Fruit fly (Drosophila melanogaster) Kc167 (cell line): ENCODE results near the gene Cpr78Cb.

Experiments
- Myc ChIP-seq: fragments of >200 bp; optimal IDR thresholded peaks from 2 replicates; lab custom pipeline; 2017; ENCODE audit warnings: missing external identifiers
- Sin3A ChIP-seq: fragments of >200 bp; optimal IDR thresholded peaks from 2 replicates; lab custom pipeline; 2018; ENCODE audit warnings: missing external identifiers
- h ChIP-seq: fragments of >200 bp; optimal IDR thresholded peaks from 3 replicates; lab custom pipeline; 2018; ENCODE audit warnings: missing external identifiers
- insv ChIP-seq: fragments of >200 bp; optimal IDR thresholded peaks from 3 replicates; lab custom pipeline; 2018; ENCODE audit warnings: missing external identifiers
- psq ChIP-seq: fragments of >200 bp; optimal IDR thresholded peaks from 2 replicates; lab custom pipeline; 2017; ENCODE audit warnings: missing external identifiers
- ttk ChIP-seq: sonication (Bioruptor generic); optimal IDR thresholded peaks from 2 replicates; lab custom pipeline; 2017; ENCODE audit warnings: missing external identifiers

Cpr78Cb gene

dm6 chr3L:21294202-21294601 is at the start of gene Cpr78Cb:
Gene Cpr78Cb (plus strand): TSS chr3L:21294492.
- TF ChIP-seq Sin3A (lab: Kevin White, UChicago) (no peak), psq (no peak)

- no peak for TF ChIP-seq Sin3A (lab: Kevin White, UChicago)
- TF ChIP-seq ttk (lab: Kevin White, UChicago): no peak
These were observed 42.9 kb upstream of the Cpr78Cb start for dm6 chr3L:21251381-21251780.

dm6 chr3L:21252525-21252924 is 41.8 kb upstream of the Cpr78Cb start:
- TF ChIP-seq insv: no peak
- TF ChIP-seq Sin3A (lab: Kevin White, UChicago): no peak
- TF ChIP-seq ttk (lab: Kevin White, UChicago): no peak
- no peak for TF ChIP-seq h (lab: Kevin White, UChicago)
- no peak for TF ChIP-seq Myc
- no peak for TF ChIP-seq psq

dm6 chr3L:21252932-21253760 is 41.1 kb upstream of the Cpr78Cb start:
- TF ChIP-seq ttk (lab: Kevin White, UChicago): no peak
- no peak for TF ChIP-seq insv
- TF ChIP-seq h (lab: Kevin White, UChicago): no peak
- TF ChIP-seq Myc: no peak
- TF ChIP-seq Sin3A (lab: Kevin White, UChicago): no peak
- no peak for TF ChIP-seq psq

dm6 chr3L:21253761-21254523 is 40.4 kb upstream of the Cpr78Cb start:
- TF ChIP-seq psq: no peak
- TF ChIP-seq Sin3A (lab: Kevin White, UChicago): no peak
- no peak for TF ChIP-seq h (lab: Kevin White, UChicago)
- no peak for TF ChIP-seq Myc
- no peak for TF ChIP-seq ttk (lab: Kevin White, UChicago)
- no peak for TF ChIP-seq insv

dm6 chr3L:21254524-21254972 is 39.7 kb upstream of the Cpr78Cb start:
- TF ChIP-seq h (lab: Kevin White, UChicago): no peak
- TF ChIP-seq insv: no peak
- TF ChIP-seq Myc: no peak
- no peak for TF ChIP-seq Sin3A (lab: Kevin White, UChicago)
- no peak for TF ChIP-seq psq
- no peak for TF ChIP-seq ttk (lab: Kevin White, UChicago)

dm6 chr3L:21256062-21257023 is 37.9 kb upstream of the Cpr78Cb start:
- no peak for TF ChIP-seq psq
- no peak for TF ChIP-seq ttk (lab: Kevin White, UChicago)

DNA sequence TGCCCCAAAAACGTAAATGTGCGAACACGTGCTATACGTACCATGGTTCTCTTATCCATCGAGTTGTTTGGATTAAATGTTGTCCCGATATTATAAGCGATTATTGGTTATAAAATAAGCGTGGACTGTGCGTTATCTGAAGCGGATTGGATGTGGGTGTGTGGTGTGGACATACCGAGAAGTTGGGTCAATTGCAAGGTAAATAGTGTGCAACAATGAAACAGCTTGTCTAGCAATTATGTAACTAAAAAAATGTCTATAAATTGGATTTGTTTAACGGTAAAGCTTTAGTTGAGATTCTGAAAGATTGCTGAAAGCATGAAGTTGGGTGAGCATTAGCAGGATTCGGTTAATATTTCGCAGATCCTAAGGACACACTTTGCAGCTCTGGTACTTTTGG is 36.6 kb upstream of the Cpr78Cb start, which contains the start of gene CG43218:
TSS of gene CG43218 (plus strand) at position 290 of the 400 bp plus-strand sequence.
- TF ChIP-seq ttk (lab: Kevin White, UChicago) (no peak), insv (no peak), h (lab: Kevin White, UChicago) (no peak), Myc (no peak), psq (no peak), Sin3A (lab: Kevin White, UChicago) (no peak)

dm6 chr3L:21259257-21259656 is 35.0 kb upstream of the Cpr78Cb start:
- no peak for TF ChIP-seq psq

DNA sequence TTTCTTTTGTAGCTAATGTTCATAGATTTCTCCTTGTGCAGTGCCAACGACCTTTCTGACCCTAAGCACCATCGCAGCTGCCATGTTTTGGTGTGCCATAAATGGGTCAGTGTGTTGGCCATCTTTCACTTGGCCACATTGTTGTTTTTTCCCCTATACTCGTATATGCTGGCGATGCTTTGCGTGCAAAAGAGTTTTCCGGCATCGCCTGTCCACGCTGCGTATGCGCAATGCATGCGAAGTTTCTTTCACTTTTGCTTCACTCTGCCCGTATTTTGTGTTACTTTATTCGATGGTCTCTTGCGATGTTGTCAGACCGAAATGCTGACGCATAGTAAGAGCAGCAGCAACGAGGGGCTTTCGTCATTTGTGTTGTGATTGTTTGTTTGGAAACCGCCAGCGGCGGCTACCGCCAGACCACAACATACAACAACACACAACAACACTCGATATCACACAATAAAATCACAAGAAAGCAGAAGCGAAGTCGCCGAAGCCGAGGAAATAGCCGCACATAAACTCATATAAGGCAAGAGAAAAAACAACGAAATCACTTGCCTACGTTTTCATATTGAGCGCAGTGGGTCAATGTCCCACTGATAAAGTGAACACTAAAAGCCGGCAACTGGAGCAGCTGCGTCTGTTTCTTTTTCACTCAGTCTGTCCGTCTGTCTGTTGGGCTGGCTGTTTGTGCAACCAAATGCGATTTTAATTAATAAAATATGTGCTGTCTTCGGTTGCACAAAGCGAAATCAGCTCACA is 32.7 kb upstream of the Cpr78Cb start:
- TF ChIP-seq psq: no peak
- TF ChIP-seq insv: no peak
- TF ChIP-seq Myc: no peak
- TF ChIP-seq h (lab: Kevin White, UChicago): no peak
- no peak for TF ChIP-seq ttk (lab: Kevin White, UChicago)
- no peak for TF ChIP-seq Sin3A (lab: Kevin White, UChicago)

DNA sequence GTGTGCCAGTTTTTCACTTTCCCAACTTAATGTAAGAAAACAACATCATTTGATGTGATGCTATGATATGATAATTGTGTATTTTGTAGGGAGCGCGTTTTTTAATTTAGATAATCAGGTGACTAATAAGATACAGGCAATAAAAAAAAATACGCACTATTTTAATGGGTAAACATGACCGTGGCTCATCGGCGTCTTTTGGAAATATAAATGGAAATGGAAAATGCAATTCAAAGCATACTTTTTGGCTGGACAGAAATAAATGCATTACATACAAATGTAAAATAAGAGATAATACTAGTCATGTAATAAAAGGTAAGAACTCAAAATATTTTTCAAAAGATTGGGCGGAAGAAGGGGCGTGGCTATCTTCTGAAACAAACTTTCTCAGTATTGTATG is 31.9 kb upstream of the Cpr78Cb start:
- no peak for TF ChIP-seq insv
- no peak for TF ChIP-seq ttk (lab: Kevin White, UChicago)
- no peak for TF ChIP-seq Myc
- TF ChIP-seq Sin3A (lab: Kevin White, UChicago): no peak
